Fruit fly (Drosophila melanogaster) whole organism, embryonic: ENCODE data around the gene CG5160.

Source experiments
- Atf6 ChIP-seq: fragments of 200-800 bp; sonication (Bioruptor generic); IDR thresholded peaks from 2 replicates; pipeline ENCODE4 v1.3.6; 2022; ENCODE audit warnings: missing biosample characterization, missing genetic modification characterization
- CG10565 ChIP-seq: fragments of 200-800 bp; sonication (Bioruptor generic); optimal IDR thresholded peaks from 3 replicates; lab custom pipeline; 2016; ENCODE audit warnings: missing biosample characterization, mild to moderate bottlenecking, missing genetic modification characterization
- CG12155 ChIP-seq: fragments of 200-800 bp; sonication (Bioruptor generic); optimal IDR thresholded peaks from 3 replicates; lab custom pipeline; 2016; ENCODE audit warnings: missing biosample characterization, missing genetic modification characterization
- CG12391 ChIP-seq: fragments of 200-800 bp; sonication (Bioruptor generic); optimal IDR thresholded peaks from 3 replicates; lab custom pipeline; 2018; ENCODE audit warnings: missing biosample characterization, mild to moderate bottlenecking, missing genetic modification characterization, moderate library complexity
- CG12744 ChIP-seq: fragments of 200-800 bp; sonication (Bioruptor generic); optimal IDR thresholded peaks from 2 replicates; lab custom pipeline; 2016; ENCODE audit warnings: missing biosample characterization, missing genetic modification characterization
- CG15479 ChIP-seq: fragments of 200-800 bp; sonication (Bioruptor generic); optimal IDR thresholded peaks from 3 replicates; lab custom pipeline; 2019; ENCODE audit warnings: missing biosample characterization, mild to moderate bottlenecking, missing genetic modification characterization, moderate library complexity
- CG15696 ChIP-seq: fragments of 200-800 bp; sonication (Bioruptor generic); optimal IDR thresholded peaks from 2 replicates; lab custom pipeline; 2019; ENCODE audit warnings: missing biosample characterization, mild to moderate bottlenecking, missing genetic modification characterization, moderate library complexity
- CG16813 ChIP-seq: fragments of 200-800 bp; sonication (Bioruptor generic); IDR thresholded peaks from 3 replicates; pipeline ENCODE4 v1.3.6; 2022; ENCODE audit warnings: missing biosample characterization, missing genetic modification characterization; ENCODE audit not compliant: partially characterized antibody
- CG2202 ChIP-seq: fragments of 200-800 bp; sonication (Bioruptor generic); optimal IDR thresholded peaks from 2 replicates; lab custom pipeline; 2018; ENCODE audit warnings: missing biosample characterization, mild to moderate bottlenecking, missing genetic modification characterization
- CG30403 ChIP-seq: fragments of 200-800 bp; sonication (Bioruptor generic); optimal IDR thresholded peaks from 3 replicates; lab custom pipeline; 2016; ENCODE audit warnings: missing biosample characterization, missing genetic modification characterization
- CG32767 ChIP-seq: fragments of 200-800 bp; sonication (Bioruptor generic); IDR thresholded peaks from 2 replicates; pipeline ENCODE4 v1.3.6; 2022; ENCODE audit warnings: missing biosample characterization, missing genetic modification characterization
- CG4404 ChIP-seq: fragments of 200-800 bp; sonication (Bioruptor generic); IDR thresholded peaks from 2 replicates; pipeline ENCODE4 v1.3.6; 2022; ENCODE audit warnings: missing biosample characterization, missing genetic modification characterization
- CG4820 ChIP-seq: fragments of 200-800 bp; sonication (Bioruptor generic); optimal IDR thresholded peaks from 3 replicates; lab custom pipeline; 2016; ENCODE audit warnings: missing biosample characterization, missing genetic modification characterization
- CG7839 ChIP-seq: fragments of 200-800 bp; sonication (Bioruptor generic); optimal IDR thresholded peaks from 3 replicates; lab custom pipeline; 2018; ENCODE audit warnings: missing biosample characterization, mild to moderate bottlenecking, missing genetic modification characterization, moderate library complexity
- CG8089 ChIP-seq: fragments of 200-800 bp; sonication (Bioruptor generic); optimal IDR thresholded peaks from 3 replicates; lab custom pipeline; 2016; ENCODE audit warnings: missing biosample characterization, missing genetic modification characterization
- CG9932 ChIP-seq: fragments of 200-800 bp; sonication (Bioruptor generic); IDR thresholded peaks from 2 replicates; pipeline ENCODE4 v1.3.6; 2022; ENCODE audit warnings: missing biosample characterization, missing genetic modification characterization
- Drgx ChIP-seq: fragments of 200-800 bp; sonication (Bioruptor generic); IDR thresholded peaks from 2 replicates; pipeline ENCODE4 v1.3.6; 2022; ENCODE audit warnings: missing biosample characterization, missing genetic modification characterization
- E2f1 ChIP-seq: fragments of 200-800 bp; sonication (Bioruptor generic); IDR thresholded peaks from 2 replicates; pipeline ENCODE4 v1.3.6; 2022; ENCODE audit warnings: missing biosample characterization, missing genetic modification characterization
- Ets97D ChIP-seq: fragments of 200-800 bp; sonication (Bioruptor generic); optimal IDR thresholded peaks from 3 replicates; lab custom pipeline; 2016; ENCODE audit warnings: missing biosample characterization, missing genetic modification characterization
- GATAe ChIP-seq: fragments of 200-800 bp; sonication (Bioruptor generic); conservative IDR thresholded peaks from 2 replicates; pipeline ENCODE4 v1.3.6; 2022; ENCODE audit warnings: missing biosample characterization, missing genetic modification characterization
- H2.0 ChIP-seq: fragments of 200-800 bp; sonication (Bioruptor generic); IDR thresholded peaks from 2 replicates; pipeline ENCODE4 v1.3.6; 2022; ENCODE audit warnings: missing biosample characterization, missing genetic modification characterization
- Hey ChIP-seq: fragments of 200-800 bp; sonication (Bioruptor generic); optimal IDR thresholded peaks from 3 replicates; lab custom pipeline; 2018; ENCODE audit warnings: missing biosample characterization, mild to moderate bottlenecking, missing genetic modification characterization
- HmgD ChIP-seq: fragments of 200-800 bp; sonication (Bioruptor generic); optimal IDR thresholded peaks from 3 replicates; lab custom pipeline; 2016; ENCODE audit warnings: missing biosample characterization, missing genetic modification characterization
- Hmx ChIP-seq: fragments of 200-800 bp; sonication (Bioruptor generic); optimal IDR thresholded peaks from 2 replicates; lab custom pipeline; 2016; ENCODE audit warnings: missing biosample characterization, missing genetic modification characterization
- Hr3 ChIP-seq: fragments of 200-800 bp; sonication (Bioruptor generic); optimal IDR thresholded peaks from 3 replicates; lab custom pipeline; 2016; ENCODE audit warnings: missing biosample characterization, missing genetic modification characterization
- MTF-1 ChIP-seq: fragments of 200-800 bp; sonication (Bioruptor generic); optimal IDR thresholded peaks from 2 replicates; lab custom pipeline; 2018; ENCODE audit warnings: missing biosample characterization, mild to moderate bottlenecking, missing genetic modification characterization, borderline replicate concordance
- Stat92E ChIP-seq, 3 experiments: fragments of >200 bp in 2 of 3; fragments of 200-800 bp in 1 of 3; sonication (Bioruptor generic) in 1 of 3; optimal IDR thresholded peaks; 2 replicates each; lab custom pipeline; 2017 to 2019; ENCODE audit warnings: missing biosample characterization in 3 of 3, missing genetic modification characterization in 3 of 3, mild to moderate bottlenecking in 1 of 3, moderate library complexity in 1 of 3
- Xbp1 ChIP-seq: fragments of 200-800 bp; sonication (Bioruptor generic); optimal IDR thresholded peaks from 3 replicates; lab custom pipeline; 2016; ENCODE audit warnings: missing biosample characterization, mild to moderate bottlenecking, missing genetic modification characterization
- dmrt11E ChIP-seq: fragments of 200-800 bp; sonication (Bioruptor generic); optimal IDR thresholded peaks from 3 replicates; lab custom pipeline; 2018; ENCODE audit warnings: missing biosample characterization, mild to moderate bottlenecking, missing genetic modification characterization, moderate library complexity
- dysf ChIP-seq: fragments of 200-800 bp; sonication (Bioruptor generic); IDR thresholded peaks from 3 replicates; pipeline ENCODE4 v1.3.6; 2022; ENCODE audit warnings: missing biosample characterization, missing genetic modification characterization
- en ChIP-seq: fragments of 200-800 bp; sonication (Bioruptor generic); optimal IDR thresholded peaks from 2 replicates; lab custom pipeline; 2016; ENCODE audit warnings: missing biosample characterization, missing genetic modification characterization
- eyg ChIP-seq: fragments of 200-800 bp; sonication (Bioruptor generic); optimal IDR thresholded peaks from 3 replicates; lab custom pipeline; 2016; ENCODE audit warnings: missing biosample characterization, missing genetic modification characterization
- gce ChIP-seq: fragments of 200-800 bp; sonication (Bioruptor generic); IDR thresholded peaks from 3 replicates; pipeline ENCODE4 v1.3.6; 2022; ENCODE audit warnings: missing biosample characterization, missing genetic modification characterization
- grau ChIP-seq: fragments of 200-800 bp; optimal IDR thresholded peaks from 3 replicates; lab custom pipeline; 2019; ENCODE audit warnings: missing biosample characterization, mild to moderate bottlenecking, missing genetic modification characterization, moderate library complexity
- h ChIP-seq: fragments of >200 bp; optimal IDR thresholded peaks from 2 replicates; lab custom pipeline; 2017
- her ChIP-seq: fragments of 200-800 bp; sonication (Bioruptor generic); optimal IDR thresholded peaks from 2 replicates; lab custom pipeline; 2016; ENCODE audit warnings: missing biosample characterization, missing genetic modification characterization
- kay ChIP-seq: fragments of 200-800 bp; sonication (Bioruptor generic); optimal IDR thresholded peaks from 2 replicates; lab custom pipeline; 2016; ENCODE audit warnings: missing biosample characterization, missing genetic modification characterization
- knrl ChIP-seq: fragments of 200-800 bp; sonication (Bioruptor generic); IDR thresholded peaks from 3 replicates; pipeline ENCODE4 v1.3.6; 2022; ENCODE audit warnings: missing biosample characterization, missing genetic modification characterization; ENCODE audit not compliant: partially characterized antibody
- lab ChIP-seq: fragments of 200-800 bp; sonication (Bioruptor generic); optimal IDR thresholded peaks from 3 replicates; lab custom pipeline; 2017; ENCODE audit warnings: missing biosample characterization, missing genetic modification characterization, mild to moderate bottlenecking, moderate library complexity, missing genetic modification reagents
- lbe ChIP-seq: fragments of 200-800 bp; sonication (Bioruptor generic); optimal IDR thresholded peaks from 2 replicates; lab custom pipeline; 2016; ENCODE audit warnings: missing biosample characterization, mild to moderate bottlenecking, missing genetic modification characterization
- nau ChIP-seq: fragments of 200-800 bp; sonication (Bioruptor generic); optimal IDR thresholded peaks from 3 replicates; lab custom pipeline; 2017; ENCODE audit warnings: missing biosample characterization, mild to moderate bottlenecking, missing genetic modification characterization, missing genetic modification reagents
- p53 ChIP-seq: fragments of 200-800 bp; sonication (Bioruptor generic); optimal IDR thresholded peaks from 2 replicates; lab custom pipeline; 2016; ENCODE audit warnings: missing biosample characterization, missing genetic modification characterization
- phol ChIP-seq: fragments of 200-800 bp; sonication (Bioruptor generic); optimal IDR thresholded peaks from 3 replicates; lab custom pipeline; 2018; ENCODE audit warnings: missing biosample characterization, mild to moderate bottlenecking, missing genetic modification characterization, moderate library complexity
- row ChIP-seq: fragments of 200-800 bp; sonication (Bioruptor generic); IDR thresholded peaks from 3 replicates; pipeline ENCODE4 v1.3.6; 2022; ENCODE audit warnings: missing biosample characterization, missing genetic modification characterization
- run ChIP-seq: fragments of 200-800 bp; sonication (Bioruptor generic); optimal IDR thresholded peaks from 3 replicates; lab custom pipeline; 2018; ENCODE audit warnings: missing biosample characterization, mild to moderate bottlenecking, missing genetic modification characterization
- scrt ChIP-seq: fragments of 200-800 bp; sonication (Bioruptor generic); optimal IDR thresholded peaks from 2 replicates; lab custom pipeline; 2018; ENCODE audit warnings: missing biosample characterization, mild to moderate bottlenecking, missing genetic modification characterization, moderate library complexity
- sens ChIP-seq: fragments of 200-800 bp; sonication (Bioruptor generic); peaks from one replicate; lab custom pipeline; 2016; ENCODE audit warnings: missing biosample characterization, missing genetic modification characterization
- sim ChIP-seq: fragments of 200-800 bp; sonication (Bioruptor generic); IDR thresholded peaks from 2 replicates; pipeline ENCODE4 v1.3.6; 2022; ENCODE audit warnings: missing biosample characterization, missing genetic modification characterization
- stc ChIP-seq: fragments of 200-800 bp; sonication (Bioruptor generic); IDR thresholded peaks from 2 replicates; pipeline ENCODE4 v1.3.6; 2022; ENCODE audit warnings: missing biosample characterization, missing genetic modification characterization
- vvl ChIP-seq: fragments of 200-800 bp; sonication (Bioruptor generic); IDR thresholded peaks from 2 replicates; pipeline ENCODE4 v1.3.6; 2022; ENCODE audit warnings: missing biosample characterization, missing genetic modification characterization
- yki ChIP-seq: fragments of >200 bp; optimal IDR thresholded peaks from 3 replicates; lab custom pipeline; 2018
- zen ChIP-seq: fragments of 200-800 bp; sonication (Bioruptor generic); optimal IDR thresholded peaks from 3 replicates; lab custom pipeline; 2018; ENCODE audit warnings: missing biosample characterization, mild to moderate bottlenecking, missing genetic modification characterization, moderate library complexity
- zfh1 ChIP-seq: fragments of 200-800 bp; sonication (Bioruptor generic); IDR thresholded peaks from 3 replicates; pipeline ENCODE4 v1.3.6; 2022; ENCODE audit warnings: missing biosample characterization, missing genetic modification characterization

The CG5160 gene

DNA sequence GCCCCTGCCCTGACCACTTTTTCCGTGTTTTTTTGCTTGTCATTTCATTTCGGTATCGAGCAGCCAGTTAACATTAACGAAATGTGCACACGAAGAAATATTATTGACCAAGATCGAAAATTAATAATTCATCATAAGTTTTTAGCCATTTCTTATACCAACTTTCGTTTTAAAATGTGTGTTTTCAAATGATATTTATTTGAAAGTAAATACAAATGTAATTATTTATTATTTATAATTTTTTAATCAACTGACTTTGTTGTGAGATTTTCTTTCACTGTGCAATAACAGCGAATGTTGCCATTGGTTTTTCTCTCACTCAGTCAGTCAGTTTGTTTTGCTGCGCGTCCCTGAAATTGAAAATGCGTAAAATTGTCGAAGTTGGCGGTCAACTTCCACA, 2.7 kb downstream of the CG5160 start (continued):
- no peak for TF ChIP-seq knrl (GFP tag; lab: Robert Waterston, UW)
- TF ChIP-seq CG10565, result no peak
- no peak for TF ChIP-seq GATAe
- TF ChIP-seq Hr3 (GFP tag; lab: Kevin White, UChicago), result peak; percentile 48
- peak; percentile 78 for TF ChIP-seq grau (tag; lab: Kevin White, UChicago)
- peak; percentile 53 for TF ChIP-seq CG9932
- no peak for TF ChIP-seq yki (lab: Kevin White, UChicago)
- TF ChIP-seq scrt (GFP tag; lab: Kevin White, UChicago), result peak; percentile 17
- no peak for TF ChIP-seq en (GFP tag; lab: Kevin White, UChicago)
- TF ChIP-seq HmgD, result no peak
- no peak for TF ChIP-seq sim
- peak; percentile 75 for TF ChIP-seq CG7839 (tag; lab: Kevin White, UChicago)
- no peak for TF ChIP-seq Stat92E (GFP tag; optimal IDR thresholded peaks at IDR 0.05; lab: Kevin White, UChicago)
- no peak for TF ChIP-seq eyg
- TF ChIP-seq kay (GFP tag; lab: Kevin White, UChicago), result no peak
- peak; percentile 63 for TF ChIP-seq phol (tag; lab: Kevin White, UChicago)
- TF ChIP-seq Ets97D (GFP tag; lab: Kevin White, UChicago), result no peak
- peak; percentile 33; the same call in 1 of the 2 replicates for TF ChIP-seq H2.0 (GFP tag; lab: Robert Waterston, UW)
- no peak for TF ChIP-seq nau (GFP tag; lab: Kevin White, UChicago)
- no peak for TF ChIP-seq CG2202 (tag; lab: Kevin White, UChicago)
- peak; percentile 75 for TF ChIP-seq CG12391
- no peak for TF ChIP-seq CG8089 (GFP tag; lab: Kevin White, UChicago)
- peak; percentile 74 for TF ChIP-seq row (GFP tag; lab: Robert Waterston, UW)
- no peak for TF ChIP-seq CG15696 (tag; lab: Kevin White, UChicago)
- no peak for TF ChIP-seq her (GFP tag; lab: Kevin White, UChicago)
- no peak for TF ChIP-seq Hmx (GFP tag; lab: Kevin White, UChicago)
- no peak for TF ChIP-seq lbe (GFP tag; lab: Kevin White, UChicago)
- TF ChIP-seq gce (GFP tag; lab: Robert Waterston, UW), result no peak
- 0 out of 3 replicates have a peak, but pooled peaks have one; percentile 25 for TF ChIP-seq zfh1 (GFP tag; lab: Robert Waterston, UW)
- TF ChIP-seq CG4820 (GFP tag; lab: Kevin White, UChicago), result peak; percentile 20
- TF ChIP-seq E2f1 (GFP tag; lab: Robert Waterston, UW), result no peak
- no peak for TF ChIP-seq MTF-1 (GFP tag; lab: Kevin White, UChicago)
- peak; percentile 75 for TF ChIP-seq lab (GFP tag; lab: Kevin White, UChicago)
- TF ChIP-seq sens, result peak; percentile 33
- TF ChIP-seq dmrt11E, result no peak
- TF ChIP-seq zen (tag; lab: Kevin White, UChicago), result no peak
- TF ChIP-seq dysf, result peak; percentile 77
- TF ChIP-seq Xbp1 (GFP tag; lab: Kevin White, UChicago), result peak; percentile 48
- TF ChIP-seq CG16813 (GFP tag; lab: Robert Waterston, UW), result no peak
- 0 out of 2 replicates have a peak, but pooled peaks have one; percentile 33 for TF ChIP-seq stc (GFP tag; lab: Robert Waterston, UW)
- TF ChIP-seq p53 (GFP tag; lab: Kevin White, UChicago), result no peak
- peak; percentile 29 for TF ChIP-seq run (tag; lab: Kevin White, UChicago)
- TF ChIP-seq CG4404 (GFP tag; lab: Robert Waterston, UW), result no peak
- 0 out of 2 replicates have a peak, but pooled peaks have one; percentile 34 for TF ChIP-seq CG32767 (GFP tag; lab: Robert Waterston, UW)
- no peak for TF ChIP-seq Hey (tag; lab: Kevin White, UChicago)
- peak; percentile 61 for TF ChIP-seq CG30403 (GFP tag; lab: Kevin White, UChicago)
- peak; percentile 19 for TF ChIP-seq CG12155 (GFP tag; lab: Kevin White, UChicago)
- TF ChIP-seq vvl (GFP tag; lab: Robert Waterston, UW), result peak; percentile 72
- TF ChIP-seq CG15479 (GFP tag; lab: Kevin White, UChicago), result no peak
- TF ChIP-seq h (lab: Kevin White, UChicago), result no peak
- no peak for TF ChIP-seq CG12744 (GFP tag; lab: Kevin White, UChicago)
- no peak for TF ChIP-seq Drgx
- TF ChIP-seq Atf6, result peak; percentile 74
